Fruit fly (Drosophila melanogaster): Measurements from ENCODE around the gene sty.
A peak's percentile ranks its signal among the peaks of the same experiment; 100 is the strongest.

Gene sty

DNA sequence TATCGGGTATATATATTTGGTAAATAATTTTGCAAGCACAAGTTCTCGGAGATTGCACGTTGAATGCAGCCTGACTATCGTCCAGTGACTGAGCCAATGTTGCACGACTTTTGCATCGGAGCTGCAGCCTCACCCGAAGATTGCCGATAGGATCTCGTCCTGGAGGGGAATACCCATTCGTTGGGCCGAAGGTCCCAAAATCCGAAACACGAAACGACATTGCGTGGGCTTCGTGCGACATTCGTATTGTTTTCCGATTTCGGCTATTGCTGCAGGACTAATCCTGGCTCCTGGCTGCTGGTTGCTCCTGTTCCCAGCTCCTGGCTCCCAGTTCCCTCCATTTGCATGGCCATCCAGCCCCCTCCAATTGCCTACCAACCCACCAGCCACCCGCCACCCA, at the start of gene sty:
TSS of gene sty (minus strand) at position 90 of the 400 bp plus-strand sequence.
- TF ChIP-seq pan (optimal IDR thresholded peaks at IDR 0.05): no peak
- TF ChIP-seq psq (optimal IDR thresholded peaks at IDR 0.05): no peak
- no peak for TF ChIP-seq usp (GFP tag; optimal IDR thresholded peaks at IDR 0.05)

DNA sequence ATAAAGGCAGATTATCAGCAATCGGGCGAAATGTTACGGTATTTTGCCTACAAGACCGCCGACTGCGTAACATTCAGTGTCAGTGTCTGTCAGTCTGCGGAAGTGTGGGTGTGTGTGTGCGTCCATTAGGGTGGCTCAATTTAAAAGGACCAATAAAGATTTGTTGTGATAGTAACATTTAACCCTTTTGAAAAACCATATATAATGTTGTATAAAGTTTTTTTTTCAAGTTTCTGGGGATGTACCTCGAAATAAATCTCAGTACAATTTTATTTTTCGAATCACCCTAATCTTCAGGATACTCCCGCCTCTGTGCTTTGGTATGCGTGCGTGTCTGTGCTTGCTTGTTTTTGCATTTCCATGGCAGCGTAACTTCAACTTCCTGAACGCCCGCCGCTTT, 48.1 kb upstream of the sty start:
- TF ChIP-seq CG8478 (optimal IDR thresholded peaks at IDR 0.05) (no peak), EcR (GFP tag; optimal IDR thresholded peaks at IDR 0.05) (no peak), pan (optimal IDR thresholded peaks at IDR 0.05) (no peak), usp (GFP tag; optimal IDR thresholded peaks at IDR 0.05) (no peak), psq (optimal IDR thresholded peaks at IDR 0.05) (no peak), Dll (optimal IDR thresholded peaks at IDR 0.05) (no peak)

DNA sequence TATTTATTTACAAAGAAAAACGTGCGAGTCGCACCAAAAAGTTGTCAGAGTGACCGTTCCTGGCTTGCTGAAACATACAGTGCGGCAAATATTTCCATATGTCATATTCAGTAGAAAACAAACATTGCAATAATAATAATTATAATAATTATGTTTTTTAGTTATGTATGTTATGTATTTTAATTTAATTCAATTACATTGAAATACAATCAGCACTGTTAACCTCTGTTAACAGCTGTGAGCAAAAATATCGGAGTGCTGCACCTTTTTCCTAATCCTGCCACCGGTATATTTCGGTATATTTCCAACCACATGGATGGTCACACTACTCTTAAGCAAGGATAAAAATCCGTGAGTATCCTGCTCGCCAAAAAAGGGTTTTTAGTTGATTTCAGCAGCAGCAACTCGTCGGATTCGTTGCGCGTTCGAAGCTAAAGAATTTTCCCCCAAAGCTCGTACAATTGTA, 47.4 kb upstream of the sty start, which contains the start of the genes CG32267 and CG42324:
TSS of gene CG32267 (minus strand) at position 51 of the 466 bp plus-strand sequence.
TSS of gene CG42324 (plus strand) at position 385 of the 466 bp plus-strand sequence.
- no peak for TF ChIP-seq pan (optimal IDR thresholded peaks at IDR 0.05)
- no peak for TF ChIP-seq usp (GFP tag; optimal IDR thresholded peaks at IDR 0.05)
- no peak for TF ChIP-seq psq (optimal IDR thresholded peaks at IDR 0.05)
- no peak for TF ChIP-seq CG8478 (optimal IDR thresholded peaks at IDR 0.05)
- no peak for TF ChIP-seq Dll (optimal IDR thresholded peaks at IDR 0.05)
- no peak for TF ChIP-seq EcR (GFP tag; optimal IDR thresholded peaks at IDR 0.05)

DNA sequence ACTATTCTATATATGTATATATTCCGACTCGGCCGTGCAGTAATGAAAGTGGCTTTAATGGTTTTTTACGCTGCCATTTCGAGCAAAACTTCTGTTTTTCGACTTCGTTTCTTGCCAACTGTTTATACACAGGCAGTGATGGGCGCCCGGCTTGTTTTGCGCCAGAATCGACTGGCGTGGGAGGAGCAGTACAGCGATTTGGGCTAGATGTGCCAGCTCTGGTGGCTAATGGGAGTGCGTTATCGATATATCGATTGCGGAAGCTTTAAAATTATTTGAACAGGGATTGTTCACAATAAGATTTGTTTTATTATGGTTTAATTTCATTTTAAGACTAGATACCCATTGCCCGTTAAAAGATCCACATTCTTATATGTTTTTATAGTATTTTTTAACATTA, 46.4 kb upstream of the sty start, which contains the start of gene CG14971:
TSS of gene CG14971 (minus strand) at position 136 of the 400 bp plus-strand sequence.
- no peak for TF ChIP-seq usp (GFP tag; optimal IDR thresholded peaks at IDR 0.05)
- TF ChIP-seq CG8478 (optimal IDR thresholded peaks at IDR 0.05): no peak
- no peak for TF ChIP-seq pan (optimal IDR thresholded peaks at IDR 0.05)
- TF ChIP-seq Dll (optimal IDR thresholded peaks at IDR 0.05): no peak
- TF ChIP-seq psq (optimal IDR thresholded peaks at IDR 0.05): no peak
- TF ChIP-seq EcR (GFP tag; optimal IDR thresholded peaks at IDR 0.05): no peak

DNA sequence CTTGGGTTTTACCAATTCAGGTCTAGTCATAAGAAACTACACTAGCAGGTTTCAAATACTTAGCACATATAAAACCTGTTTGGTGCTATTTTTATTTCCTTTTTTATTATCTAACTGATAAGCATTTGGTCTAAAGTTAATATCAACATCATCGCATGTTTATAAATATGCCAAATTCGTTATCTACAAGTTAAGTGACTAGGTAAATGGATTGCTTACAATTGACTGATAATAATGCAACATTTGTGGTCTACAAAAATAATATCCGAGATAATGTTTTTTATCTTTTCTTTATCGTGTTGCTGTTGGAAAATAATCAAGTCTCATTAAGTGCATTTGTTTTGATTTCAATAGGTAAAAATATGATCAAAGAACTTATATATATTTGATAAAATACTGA, 45.0 kb upstream of the sty start:
- no peak for TF ChIP-seq CG8478 (optimal IDR thresholded peaks at IDR 0.05)
- TF ChIP-seq usp (GFP tag; optimal IDR thresholded peaks at IDR 0.05): no peak
- TF ChIP-seq Dll (optimal IDR thresholded peaks at IDR 0.05): no peak
- TF ChIP-seq EcR (GFP tag; optimal IDR thresholded peaks at IDR 0.05): no peak
- TF ChIP-seq pan (optimal IDR thresholded peaks at IDR 0.05): no peak
- no peak for TF ChIP-seq psq (optimal IDR thresholded peaks at IDR 0.05)

DNA sequence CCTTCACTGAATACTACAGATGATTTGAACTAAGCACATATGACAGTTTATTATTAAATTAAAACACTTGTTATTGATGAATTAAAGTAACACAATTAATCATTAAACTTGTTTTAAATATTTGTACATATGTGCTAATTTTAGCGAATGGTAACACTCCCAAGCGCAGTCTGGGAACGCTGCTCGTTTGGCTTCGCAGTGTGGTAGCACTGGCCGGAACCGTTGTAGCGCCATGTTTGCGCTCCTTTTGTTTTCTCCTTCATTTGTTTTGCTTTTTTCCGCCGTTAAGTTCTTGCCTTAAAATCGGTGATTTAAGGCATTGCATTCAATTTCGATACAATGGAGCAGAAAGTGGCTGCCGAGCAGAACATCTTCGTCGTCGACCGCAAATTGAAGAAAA, 41.5 kb upstream of the sty start, which contains the start of gene CycJ:
TSS of gene CycJ (plus strand) at position 229 of the 400 bp plus-strand sequence.
- no peak for TF ChIP-seq EcR (GFP tag; optimal IDR thresholded peaks at IDR 0.05)
- no peak for TF ChIP-seq Dll (optimal IDR thresholded peaks at IDR 0.05)
- no peak for TF ChIP-seq pan (optimal IDR thresholded peaks at IDR 0.05)
- TF ChIP-seq CG8478 (optimal IDR thresholded peaks at IDR 0.05): no peak
- no peak for TF ChIP-seq usp (GFP tag; optimal IDR thresholded peaks at IDR 0.05)
- no peak for TF ChIP-seq psq (optimal IDR thresholded peaks at IDR 0.05)

DNA sequence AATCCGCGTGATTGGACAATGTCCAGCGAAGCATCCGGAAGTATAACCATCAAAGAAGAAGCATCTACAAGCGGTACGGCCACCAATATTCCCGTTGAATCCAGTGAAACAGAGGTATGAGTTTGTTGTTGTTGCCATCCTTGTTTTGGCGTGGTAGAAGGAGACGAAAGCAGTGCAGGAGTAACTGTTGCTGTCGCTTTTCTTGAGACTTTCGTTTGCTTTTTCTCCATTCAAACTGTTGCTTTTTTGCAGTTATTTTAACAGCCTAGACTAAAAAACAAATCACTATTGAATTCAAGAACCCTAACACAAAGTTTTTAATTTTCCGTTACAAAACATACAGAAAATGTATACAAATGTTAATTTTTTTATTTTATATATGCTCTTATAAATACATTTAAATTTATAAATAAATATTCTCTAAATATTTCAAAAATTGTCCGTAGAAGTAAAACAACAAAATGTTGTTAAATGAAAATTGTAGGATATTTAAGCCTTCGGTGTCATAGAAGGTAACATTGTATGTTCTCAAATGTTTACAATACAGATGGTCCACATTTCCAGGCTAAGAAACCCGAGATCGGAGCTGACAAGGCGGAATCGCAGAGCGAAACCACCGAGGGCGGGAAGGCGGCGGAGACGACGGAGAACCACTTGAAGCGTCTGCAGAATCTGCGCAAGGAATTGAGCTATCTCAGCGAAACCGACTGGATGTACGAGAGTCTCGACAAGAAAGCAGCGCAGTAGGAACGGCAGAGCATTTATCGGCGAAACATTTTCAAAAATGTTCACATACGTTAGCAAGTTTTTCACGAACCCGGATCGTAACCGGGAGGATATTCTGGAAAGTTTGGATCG, 37.1 kb upstream of the sty start:
- TF ChIP-seq pan (optimal IDR thresholded peaks at IDR 0.05): no peak
- no peak for TF ChIP-seq Dll (optimal IDR thresholded peaks at IDR 0.05)
- TF ChIP-seq CG8478 (optimal IDR thresholded peaks at IDR 0.05): peak; percentile 20
- TF ChIP-seq psq (optimal IDR thresholded peaks at IDR 0.05): no peak
- no peak for TF ChIP-seq usp (GFP tag; optimal IDR thresholded peaks at IDR 0.05)
- TF ChIP-seq EcR (GFP tag; optimal IDR thresholded peaks at IDR 0.05): no peak

DNA sequence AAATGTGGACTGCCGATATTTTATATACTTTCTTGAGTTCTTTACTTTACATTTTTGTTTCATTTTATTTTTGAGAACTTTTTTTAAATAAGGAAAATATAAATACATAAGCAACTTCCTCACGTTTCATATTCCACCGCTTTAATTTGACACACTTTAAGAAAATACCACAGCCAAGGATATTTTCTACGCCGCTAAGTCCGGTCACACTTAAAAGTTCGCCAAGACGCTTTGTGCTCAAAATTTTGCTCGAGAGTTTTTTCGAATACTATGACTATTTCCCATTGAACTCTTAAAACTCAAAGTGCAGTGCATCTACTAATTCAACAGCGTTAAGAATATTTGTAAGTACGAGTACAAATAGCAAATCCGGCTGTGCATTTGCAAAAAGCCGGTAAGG, 36.4 kb upstream of the sty start, which contains the start of the genes CG46463 and armi:
TSS of gene CG46463 (plus strand) at position 197 of the 400 bp plus-strand sequence.
TSS of gene armi (plus strand) at position 199 of the 400 bp plus-strand sequence.
- TF ChIP-seq Dll (optimal IDR thresholded peaks at IDR 0.05) (no peak), EcR (GFP tag; optimal IDR thresholded peaks at IDR 0.05) (no peak), usp (GFP tag; optimal IDR thresholded peaks at IDR 0.05) (no peak), CG8478 (optimal IDR thresholded peaks at IDR 0.05) (no peak), psq (optimal IDR thresholded peaks at IDR 0.05) (no peak), pan (optimal IDR thresholded peaks at IDR 0.05) (no peak)

DNA sequence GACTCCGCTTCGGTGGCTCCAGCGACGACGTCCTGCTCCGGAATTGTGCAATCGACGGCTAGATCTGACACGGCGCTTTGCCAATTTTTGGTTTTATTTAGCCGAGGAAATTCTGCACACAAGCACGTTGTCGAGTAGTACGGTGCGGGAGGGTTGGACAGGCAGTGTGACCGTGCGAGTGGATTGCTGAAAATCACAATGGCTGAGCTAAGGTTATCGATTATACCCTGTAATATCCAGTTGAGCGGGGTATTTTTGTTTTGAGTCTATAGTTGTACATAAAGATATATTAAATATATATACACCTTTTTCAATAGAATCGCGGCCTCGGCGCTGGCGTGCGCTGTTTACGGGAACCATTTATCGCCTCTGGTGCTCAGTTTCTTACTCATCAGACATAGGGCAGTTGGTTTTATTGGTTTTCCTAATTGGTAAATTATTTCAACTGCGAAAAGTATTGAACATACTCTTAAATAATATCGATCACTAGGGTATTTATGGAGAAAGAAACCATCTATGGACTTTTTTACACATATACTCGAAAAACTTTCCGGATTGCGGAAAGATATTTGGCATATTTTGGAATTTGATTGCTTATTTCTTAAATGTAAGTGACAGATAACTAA, 35.8 kb upstream of the sty start, which contains the start of gene eIF5B:
TSS of gene eIF5B (minus strand) at position 576 of the 626 bp plus-strand sequence.
- TF ChIP-seq pan (optimal IDR thresholded peaks at IDR 0.05): peak; percentile 93
- no peak for TF ChIP-seq EcR (GFP tag; optimal IDR thresholded peaks at IDR 0.05)
- TF ChIP-seq usp (GFP tag; optimal IDR thresholded peaks at IDR 0.05): no peak

DNA sequence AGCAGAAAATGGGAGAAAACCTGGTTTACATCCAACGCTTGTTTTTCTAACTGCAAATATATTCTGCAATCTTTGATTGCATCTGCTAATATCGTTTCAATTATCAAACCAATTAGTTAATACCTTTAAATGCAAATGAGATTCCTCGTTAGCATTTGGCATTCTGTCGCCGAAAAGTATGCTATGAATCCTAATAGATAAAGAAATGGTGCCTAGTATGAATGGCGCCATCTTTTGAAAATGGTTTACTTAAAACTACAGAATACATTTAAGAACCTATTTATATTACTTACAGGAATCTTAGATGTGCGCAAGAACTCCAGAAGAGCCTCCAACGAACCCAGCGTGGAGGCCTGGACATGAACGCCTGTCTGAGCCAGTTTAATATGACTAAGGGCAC, 32.2 kb upstream of the sty start:
- TF ChIP-seq EcR (GFP tag; optimal IDR thresholded peaks at IDR 0.05) (no peak), pan (optimal IDR thresholded peaks at IDR 0.05) (no peak), CG8478 (optimal IDR thresholded peaks at IDR 0.05) (no peak), usp (GFP tag; optimal IDR thresholded peaks at IDR 0.05) (no peak), psq (optimal IDR thresholded peaks at IDR 0.05) (no peak), Dll (optimal IDR thresholded peaks at IDR 0.05) (no peak)

DNA sequence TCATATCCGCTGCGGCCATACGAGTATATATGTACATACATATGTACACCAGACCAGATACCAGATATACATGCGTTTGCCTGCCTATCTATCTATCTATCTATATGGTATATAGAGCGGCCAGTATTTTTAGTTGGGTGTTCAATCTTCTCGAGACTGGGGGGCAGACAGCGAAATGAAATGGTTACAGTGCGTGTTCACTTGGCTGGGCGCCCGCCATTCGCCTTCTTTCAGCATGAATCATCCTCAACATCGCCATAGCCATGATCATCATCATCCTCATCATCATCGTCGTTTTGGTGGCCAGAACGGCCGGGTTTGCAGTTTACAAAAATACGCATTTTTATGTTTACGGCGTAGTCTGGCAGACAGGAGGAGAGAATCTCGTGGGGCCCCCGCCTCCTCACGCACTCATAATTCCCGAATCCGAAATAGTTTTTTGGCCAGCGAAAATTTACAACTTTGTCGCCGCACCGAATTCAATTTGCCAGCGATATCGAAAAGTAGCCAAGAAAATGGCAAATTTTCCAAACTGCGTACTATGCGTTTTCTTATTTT, 31.4 kb upstream of the sty start:
- TF ChIP-seq usp (GFP tag; optimal IDR thresholded peaks at IDR 0.05): no peak
- no peak for TF ChIP-seq CG8478 (optimal IDR thresholded peaks at IDR 0.05)
- no peak for TF ChIP-seq Dll (optimal IDR thresholded peaks at IDR 0.05)
- no peak for TF ChIP-seq pan (optimal IDR thresholded peaks at IDR 0.05)

DNA sequence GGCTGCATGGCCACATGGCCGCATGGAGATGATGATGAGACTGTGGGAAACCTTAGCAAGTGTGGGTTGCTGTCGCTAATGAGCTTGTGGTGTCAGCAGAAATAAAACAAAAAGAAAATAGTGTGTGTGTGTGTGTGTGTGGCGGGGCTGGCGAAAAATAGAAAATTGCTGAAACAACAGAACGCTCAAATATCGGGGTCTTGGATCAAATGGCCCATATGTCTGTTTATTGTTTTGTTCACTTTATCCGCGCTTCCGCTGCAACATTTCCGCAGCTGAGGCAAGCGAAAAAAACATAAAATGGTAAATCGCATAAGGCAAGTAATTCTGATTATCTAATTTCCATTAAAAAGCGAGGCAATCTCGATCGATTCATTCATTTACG, 30.8 kb upstream of the sty start:
- TF ChIP-seq pan (optimal IDR thresholded peaks at IDR 0.05) (no peak), CG8478 (optimal IDR thresholded peaks at IDR 0.05) (no peak), usp (GFP tag; optimal IDR thresholded peaks at IDR 0.05) (no peak), psq (optimal IDR thresholded peaks at IDR 0.05) (no peak), Dll (optimal IDR thresholded peaks at IDR 0.05) (no peak), EcR (GFP tag; optimal IDR thresholded peaks at IDR 0.05) (no peak)
